Worm (Caenorhabditis elegans): ENCODE data around the gene K09E4.4.

DNA sequence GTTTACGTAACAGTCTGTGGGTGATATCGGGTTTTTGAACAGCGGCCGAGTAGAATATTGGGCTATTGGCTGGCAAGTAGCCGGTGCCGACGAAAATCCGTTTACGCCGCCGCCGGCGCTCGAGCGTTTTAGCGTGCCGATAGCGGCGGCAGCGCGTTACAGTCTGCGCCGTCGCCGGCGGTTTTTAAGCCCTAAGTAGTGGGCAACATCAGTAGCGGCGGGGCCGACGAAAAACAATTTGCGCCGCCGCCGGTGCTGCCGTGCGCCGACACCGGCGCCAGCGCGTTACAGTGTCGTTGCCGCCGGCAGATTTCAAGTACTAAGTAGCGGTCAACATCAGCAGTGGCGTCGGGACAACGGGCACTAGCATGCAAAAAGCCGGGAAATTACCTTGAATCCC is 26.1 kb downstream of the K09E4.4 start:
- TF ChIP-seq nhr-67 (tag; optimal IDR thresholded peaks at IDR 0.05) (no peak), pqm-1 (tag; optimal IDR thresholded peaks at IDR 0.05) (no peak), nhr-11 (tag; optimal IDR thresholded peaks at IDR 0.05) (no peak), zag-1 (tag; optimal IDR thresholded peaks at IDR 0.05) (no peak), nhr-12 (tag; optimal IDR thresholded peaks at IDR 0.05) (no peak), unc-62 (GFP tag; optimal IDR thresholded peaks at IDR 0.05) (no peak), pha-4 (tag; optimal IDR thresholded peaks at IDR 0.05) (no peak), nhr-76 (tag; optimal IDR thresholded peaks at IDR 0.05) (no peak), ceh-28 (tag; optimal IDR thresholded peaks at IDR 0.05) (no peak), eor-1 (tag; optimal IDR thresholded peaks at IDR 0.05) (no peak), R02D3.7 (tag; optimal IDR thresholded peaks at IDR 0.05) (no peak), snpc-4 (tag; optimal IDR thresholded peaks at IDR 0.05) (no peak)
